Fruit fly (Drosophila melanogaster) whole organism, embryonic: ENCODE data around the gene mRpL16.

Experiments
- Abd-B ChIP-seq: fragments of 200-800 bp; sonication (Bioruptor generic); optimal IDR thresholded peaks from 2 replicates; lab custom pipeline; 2018; ENCODE audit warnings: missing biosample characterization, mild to moderate bottlenecking, missing genetic modification characterization, moderate library complexity
- Awh ChIP-seq: fragments of 200-800 bp; sonication (Bioruptor generic); IDR thresholded peaks from 2 replicates; pipeline ENCODE4, ENCODE4 v1.3.6; 2022; ENCODE audit warnings: missing biosample characterization, missing genetic modification characterization
- BEAF-32 ChIP-seq: fragments of 200-800 bp; sonication (Bioruptor generic); optimal IDR thresholded peaks from 3 replicates; lab custom pipeline; 2017; ENCODE audit warnings: missing biosample characterization, missing genetic modification characterization, mild to moderate bottlenecking, moderate library complexity, missing genetic modification reagents
- Bteb2 ChIP-seq: fragments of 200-800 bp; sonication (Bioruptor generic); optimal IDR thresholded peaks from 2 replicates; lab custom pipeline; 2016; ENCODE audit warnings: missing biosample characterization, missing genetic modification characterization
- CG10267 ChIP-seq: fragments of 200-800 bp; sonication (Bioruptor generic); optimal IDR thresholded peaks from 2 replicates; lab custom pipeline; 2018; ENCODE audit warnings: missing biosample characterization, mild to moderate bottlenecking, missing genetic modification characterization, moderate library complexity
- CG10462 ChIP-seq: fragments of 200-800 bp; sonication (Bioruptor generic); optimal IDR thresholded peaks from 2 replicates; lab custom pipeline; 2016; ENCODE audit warnings: missing biosample characterization, missing genetic modification characterization
- CG11723 ChIP-seq: fragments of 200-800 bp; sonication (Bioruptor generic); optimal IDR thresholded peaks from 2 replicates; lab custom pipeline; 2017; ENCODE audit warnings: missing biosample characterization, mild to moderate bottlenecking, missing genetic modification characterization
- CG14014 ChIP-seq: fragments of 200-800 bp; sonication (Bioruptor generic); IDR thresholded peaks from 2 replicates; pipeline ENCODE4 v1.3.6; 2022; ENCODE audit warnings: missing biosample characterization, missing genetic modification characterization
- CG15601 ChIP-seq: fragments of 200-800 bp; sonication (Bioruptor generic); optimal IDR thresholded peaks from 3 replicates; lab custom pipeline; 2019; ENCODE audit warnings: missing biosample characterization, mild to moderate bottlenecking, missing genetic modification characterization, moderate library complexity
- CG17385 ChIP-seq: fragments of 200-800 bp; sonication (Bioruptor generic); optimal IDR thresholded peaks from 3 replicates; lab custom pipeline; 2018; ENCODE audit warnings: missing biosample characterization, mild to moderate bottlenecking, missing genetic modification characterization
- CG18619 ChIP-seq: fragments of 200-800 bp; sonication (Bioruptor generic); optimal IDR thresholded peaks from 3 replicates; lab custom pipeline; 2017; ENCODE audit warnings: missing biosample characterization, mild to moderate bottlenecking, missing genetic modification characterization
- CG30020 ChIP-seq: fragments of 200-800 bp; optimal IDR thresholded peaks from 2 replicates; lab custom pipeline; 2019; ENCODE audit warnings: missing biosample characterization, mild to moderate bottlenecking, missing genetic modification characterization, moderate library complexity
- CG31224 ChIP-seq: fragments of 200-800 bp; sonication (Bioruptor generic); IDR thresholded peaks from 2 replicates; pipeline ENCODE4 v1.3.6; 2022; ENCODE audit warnings: missing biosample characterization, missing genetic modification characterization
- CG32532 ChIP-seq: fragments of 200-800 bp; sonication (Bioruptor generic); IDR thresholded peaks from 2 replicates; pipeline ENCODE4 v1.3.6; 2022; ENCODE audit warnings: missing biosample characterization, missing genetic modification characterization
- CG32767 ChIP-seq: fragments of 200-800 bp; sonication (Bioruptor generic); IDR thresholded peaks from 2 replicates; pipeline ENCODE4 v1.3.6; 2022; ENCODE audit warnings: missing biosample characterization, missing genetic modification characterization
- CG3407 ChIP-seq: fragments of 200-800 bp; sonication (Bioruptor generic); optimal IDR thresholded peaks from 2 replicates; lab custom pipeline; 2018; ENCODE audit warnings: missing biosample characterization, mild to moderate bottlenecking, missing genetic modification characterization
- CG4854 ChIP-seq: fragments of 200-800 bp; sonication (Bioruptor generic); optimal IDR thresholded peaks from 2 replicates; lab custom pipeline; 2016; ENCODE audit warnings: missing biosample characterization, missing genetic modification characterization, inconsistent platforms
- CG6683 ChIP-seq: fragments of 200-800 bp; sonication (Bioruptor generic); optimal IDR thresholded peaks from 2 replicates; lab custom pipeline; 2017; ENCODE audit warnings: missing biosample characterization, mild to moderate bottlenecking, missing genetic modification characterization, missing genetic modification reagents
- CG6854 ChIP-seq: fragments of 200-800 bp; sonication (Bioruptor generic); optimal IDR thresholded peaks from 3 replicates; lab custom pipeline; 2017; ENCODE audit warnings: missing biosample characterization, mild to moderate bottlenecking, missing genetic modification characterization
- CG7963 ChIP-seq: fragments of 200-800 bp; sonication (Bioruptor generic); IDR thresholded peaks from 3 replicates; pipeline ENCODE4 v1.3.6; 2022; ENCODE audit warnings: missing biosample characterization, missing genetic modification characterization; ENCODE audit not compliant: partially characterized antibody
- CG9817 ChIP-seq: fragments of 200-800 bp; sonication (Bioruptor generic); optimal IDR thresholded peaks from 2 replicates; lab custom pipeline; 2018; ENCODE audit warnings: missing biosample characterization, mild to moderate bottlenecking, missing genetic modification characterization, moderate library complexity
- Dek ChIP-seq: fragments of 200-800 bp; sonication (Bioruptor generic); optimal IDR thresholded peaks from 3 replicates; lab custom pipeline; 2019; ENCODE audit warnings: missing biosample characterization, mild to moderate bottlenecking, missing genetic modification characterization, moderate library complexity
- Dref ChIP-seq: fragments of 200-800 bp; sonication (Bioruptor generic); IDR thresholded peaks from 2 replicates; pipeline ENCODE4 v1.3.6; 2022; ENCODE audit warnings: missing biosample characterization, missing genetic modification characterization
- H15 ChIP-seq: fragments of 200-800 bp; sonication (Bioruptor generic); IDR thresholded peaks from 3 replicates; pipeline ENCODE4 v1.3.6; 2022; ENCODE audit warnings: missing biosample characterization, missing genetic modification characterization
- HHEX ChIP-seq: fragments of 200-800 bp; sonication (Bioruptor generic); optimal IDR thresholded peaks from 3 replicates; lab custom pipeline; 2017; ENCODE audit warnings: missing biosample characterization, mild to moderate bottlenecking, missing genetic modification characterization, missing genetic modification reagents
- Hr3 ChIP-seq: fragments of 200-800 bp; sonication (Bioruptor generic); optimal IDR thresholded peaks from 3 replicates; lab custom pipeline; 2016; ENCODE audit warnings: missing biosample characterization, missing genetic modification characterization
- Max ChIP-seq: fragments of 200-800 bp; sonication (Bioruptor generic); optimal IDR thresholded peaks from 2 replicates; lab custom pipeline; 2016; ENCODE audit warnings: missing biosample characterization, mild to moderate bottlenecking, missing genetic modification characterization
- Pdp1 ChIP-seq, 2 experiments: fragments of 200-800 bp; sonication (Bioruptor generic); optimal IDR thresholded peaks; 3 replicates each; lab custom pipeline; 2016; ENCODE audit warnings: missing biosample characterization in 2 of 2, missing genetic modification characterization in 2 of 2, mild to moderate bottlenecking in 1 of 2, moderate library complexity in 1 of 2
- Ptx1 ChIP-seq: fragments of 200-800 bp; sonication (Bioruptor generic); IDR thresholded peaks from 2 replicates; pipeline ENCODE4 v1.3.6; 2022; ENCODE audit warnings: missing biosample characterization, missing genetic modification characterization
- Sin3A ChIP-seq: fragments of >200 bp; optimal IDR thresholded peaks from 2 replicates; lab custom pipeline; 2018
- az2 ChIP-seq: fragments of 200-800 bp; sonication (Bioruptor generic); optimal IDR thresholded peaks from 3 replicates; lab custom pipeline; 2016; ENCODE audit warnings: missing biosample characterization, missing genetic modification characterization
- cad ChIP-seq: fragments of >200 bp; optimal IDR thresholded peaks from 2 replicates; lab custom pipeline; 2017; ENCODE audit warnings: missing biosample characterization, missing genetic modification characterization
- ci ChIP-seq: fragments of 200-800 bp; sonication (Bioruptor generic); IDR thresholded peaks from 3 replicates; pipeline ENCODE4 v1.3.6; 2022; ENCODE audit warnings: missing biosample characterization, missing genetic modification characterization
- dati ChIP-seq: fragments of 200-800 bp; sonication (Bioruptor generic); IDR thresholded peaks from 2 replicates; pipeline ENCODE4 v1.3.6; 2022; ENCODE audit warnings: missing biosample characterization, missing genetic modification characterization
- dimm ChIP-seq: fragments of 200-800 bp; sonication (Bioruptor generic); IDR thresholded peaks from 2 replicates; pipeline ENCODE4 v1.3.6; 2022; ENCODE audit warnings: missing biosample characterization, missing genetic modification characterization
- emc ChIP-seq: fragments of 200-800 bp; sonication (Bioruptor generic); optimal IDR thresholded peaks from 2 replicates; lab custom pipeline; 2016; ENCODE audit warnings: missing biosample characterization, missing genetic modification characterization
- en ChIP-seq: fragments of 200-800 bp; sonication (Bioruptor generic); optimal IDR thresholded peaks from 2 replicates; lab custom pipeline; 2016; ENCODE audit warnings: missing biosample characterization, missing genetic modification characterization
- gsb-n ChIP-seq: fragments of 200-800 bp; sonication (Bioruptor generic); optimal IDR thresholded peaks from 3 replicates; lab custom pipeline; 2018; ENCODE audit warnings: missing biosample characterization, mild to moderate bottlenecking, missing genetic modification characterization
- jumu ChIP-seq: fragments of 200-800 bp; sonication (Bioruptor generic); optimal IDR thresholded peaks from 3 replicates; lab custom pipeline; 2016; ENCODE audit warnings: missing biosample characterization, missing genetic modification characterization
- klu ChIP-seq: fragments of 200-800 bp; sonication (Bioruptor generic); IDR thresholded peaks from 2 replicates; pipeline ENCODE4 v1.3.6; 2022; ENCODE audit warnings: missing biosample characterization, missing genetic modification characterization
- lab ChIP-seq: fragments of 200-800 bp; sonication (Bioruptor generic); optimal IDR thresholded peaks from 3 replicates; lab custom pipeline; 2017; ENCODE audit warnings: missing biosample characterization, missing genetic modification characterization, mild to moderate bottlenecking, moderate library complexity, missing genetic modification reagents
- lmd ChIP-seq: fragments of 200-800 bp; sonication (Bioruptor generic); IDR thresholded peaks from 2 replicates; pipeline ENCODE4 v1.3.6; 2022; ENCODE audit warnings: missing biosample characterization, missing genetic modification characterization
- nerfin-1 ChIP-seq: fragments of 200-800 bp; sonication (Bioruptor generic); optimal IDR thresholded peaks from 3 replicates; lab custom pipeline; 2019; ENCODE audit warnings: missing biosample characterization, mild to moderate bottlenecking, missing genetic modification characterization, moderate library complexity
- nmo ChIP-seq: fragments of 200-800 bp; sonication (Bioruptor generic); optimal IDR thresholded peaks from 2 replicates; lab custom pipeline; 2018; ENCODE audit warnings: missing biosample characterization, mild to moderate bottlenecking, missing genetic modification characterization, moderate library complexity
- odd ChIP-seq: fragments of 200-800 bp; sonication (Bioruptor generic); optimal IDR thresholded peaks from 2 replicates; lab custom pipeline; 2017; ENCODE audit warnings: missing biosample characterization, mild to moderate bottlenecking, missing genetic modification characterization
- pita ChIP-seq: fragments of 200-800 bp; sonication (Bioruptor generic); optimal IDR thresholded peaks from 2 replicates; lab custom pipeline; 2017; ENCODE audit warnings: missing biosample characterization, mild to moderate bottlenecking, missing genetic modification characterization
- ranshi ChIP-seq: fragments of 200-800 bp; sonication (Bioruptor generic); IDR thresholded peaks from 2 replicates; pipeline ENCODE4 v1.3.6; 2022; ENCODE audit warnings: missing biosample characterization, missing genetic modification characterization
- scrt ChIP-seq: fragments of 200-800 bp; sonication (Bioruptor generic); optimal IDR thresholded peaks from 2 replicates; lab custom pipeline; 2018; ENCODE audit warnings: missing biosample characterization, mild to moderate bottlenecking, missing genetic modification characterization, moderate library complexity
- sd ChIP-seq: fragments of 200-800 bp; sonication (Bioruptor generic); optimal IDR thresholded peaks from 3 replicates; lab custom pipeline; 2018; ENCODE audit warnings: missing biosample characterization, mild to moderate bottlenecking, missing genetic modification characterization, moderate library complexity
- toy ChIP-seq: fragments of 200-800 bp; sonication (Bioruptor generic); IDR thresholded peaks from 2 replicates; pipeline ENCODE4 v1.3.6; 2022; ENCODE audit warnings: missing biosample characterization, missing genetic modification characterization
- zfh2 ChIP-seq: fragments of 200-800 bp; sonication (Bioruptor generic); optimal IDR thresholded peaks from 2 replicates; lab custom pipeline; 2016; ENCODE audit warnings: missing biosample characterization, missing genetic modification characterization

The mRpL16 gene

dm6 chrX:1849914-1850313 lies 40.1 kb upstream of the mRpL16 start:
- TF ChIP-seq lab (GFP tag; lab: Kevin White, UChicago) (peak; percentile 97), CG14014 (GFP tag; lab: Robert Waterston, UW) (peak; percentile 77), CG32767 (GFP tag; lab: Robert Waterston, UW) (peak; percentile 48), emc (GFP tag; lab: Kevin White, UChicago) (peak; percentile 43), Sin3A (lab: Kevin White, UChicago) (no peak), nerfin-1 (tag; lab: Kevin White, UChicago) (peak; percentile 71), ranshi (GFP tag; lab: Robert Waterston, UW) (peak; percentile 70), odd (GFP tag; lab: Kevin White, UChicago) (peak; percentile 74), nmo (GFP tag; lab: Kevin White, UChicago) (peak; percentile 84), ci (GFP tag; lab: Robert Waterston, UW) (peak; percentile 74; the same call in 2 of the 3 replicates), Awh (GFP tag; lab: Robert Waterston, UW) (peak; percentile 58), CG18619 (GFP tag; lab: Kevin White, UChicago) (peak; percentile 84), CG7963 (no peak), CG10267 (tag; lab: Kevin White, UChicago) (peak; percentile 76), Bteb2 (peak; percentile 82), jumu (GFP tag; lab: Kevin White, UChicago) (peak; percentile 56), Dref (GFP tag; lab: Robert Waterston, UW) (no peak), CG30020 (tag; lab: Kevin White, UChicago) (peak; percentile 20), klu (GFP tag; lab: Robert Waterston, UW) (peak; percentile 62; the same call in 1 of the 2 replicates), H15 (GFP tag; lab: Robert Waterston, UW) (peak; percentile 53; the same call in 1 of the 3 replicates), CG11723 (GFP tag; lab: Kevin White, UChicago) (peak; percentile 63), CG31224 (peak; percentile 80), CG17385 (GFP tag; lab: Kevin White, UChicago) (peak; percentile 85), CG15601 (tag; lab: Kevin White, UChicago) (peak; percentile 62), Max (GFP tag; lab: Kevin White, UChicago) (peak; percentile 86), gsb-n (tag; lab: Kevin White, UChicago) (peak; percentile 64), az2 (GFP tag; lab: Kevin White, UChicago) (peak; percentile 73), dati (GFP tag; lab: Robert Waterston, UW) (no peak), CG10462 (GFP tag; lab: Kevin White, UChicago) (peak; percentile 53), cad (GFP tag; lab: Kevin White, UChicago) (no peak), CG4854 (GFP tag; lab: Kevin White, UChicago) (peak; percentile 83), BEAF-32 (no peak), Abd-B (peak; percentile 84), Hr3 (GFP tag; lab: Kevin White, UChicago) (peak; percentile 70), pita (GFP tag; lab: Kevin White, UChicago) (no peak), CG3407 (GFP tag; lab: Kevin White, UChicago) (peak; percentile 46), lmd (GFP tag; lab: Robert Waterston, UW) (peak; percentile 86), Dek (tag; lab: Kevin White, UChicago) (peak; percentile 92), CG6854 (peak; percentile 87), CG9817 (tag; lab: Kevin White, UChicago) (peak; percentile 88), HHEX (GFP tag; lab: Kevin White, UChicago) (peak; percentile 90), en (GFP tag; lab: Kevin White, UChicago) (peak; percentile 48), CG32532 (GFP tag; lab: Robert Waterston, UW) (peak; percentile 91), CG6683 (GFP tag; lab: Kevin White, UChicago) (peak; percentile 80), sd (tag; lab: Kevin White, UChicago) (peak; percentile 88), toy (GFP tag; lab: Robert Waterston, UW) (0 out of 2 replicates have a peak, but pooled peaks have one; percentile 42), dimm (GFP tag; lab: Robert Waterston, UW) (no peak), zfh2 (peak; percentile 83), Ptx1 (GFP tag; lab: Robert Waterston, UW) (peak; percentile 82), Pdp1 (GFP tag; optimal IDR thresholded peaks at IDR 0.05; lab: Kevin White, UChicago) (peak; percentile 74 to 85), scrt (GFP tag; lab: Kevin White, UChicago) (peak; percentile 90)
